Worm (Caenorhabditis elegans): ENCODE data around the gene Y54E2A.8.

Gene Y54E2A.8

ce11 chrII:14792470-14792869 is 14.3 kb downstream of the Y54E2A.8 start:
- no peak for TF ChIP-seq unc-62 (GFP tag; optimal IDR thresholded peaks at IDR 0.05)

ce11 chrII:14794935-14795454 is 16.9 kb downstream of the Y54E2A.8 start, which contains the start of gene eif-3.B:
Gene eif-3.B (plus strand): TSS chrII:14795404.
- no peak for TF ChIP-seq unc-62 (GFP tag; optimal IDR thresholded peaks at IDR 0.05)

- TF ChIP-seq unc-62 (GFP tag; optimal IDR thresholded peaks at IDR 0.05) = no peak
Measured at ce11 chrII:14798047-14798522, 19.9 kb downstream of the Y54E2A.8 start, which contains the start of gene tbc-20. Gene tbc-20 (plus strand): TSS chrII:14798472.

ce11 chrII:14799367-14799766 is 21.2 kb downstream of the Y54E2A.8 start:
- no peak for TF ChIP-seq unc-62 (GFP tag; optimal IDR thresholded peaks at IDR 0.05)

- no peak for TF ChIP-seq unc-62 (GFP tag; optimal IDR thresholded peaks at IDR 0.05)
Measured at ce11 chrII:14801086-14801531, 23.0 kb downstream of the Y54E2A.8 start.

ce11 chrII:14804259-14804899 is 26.2 kb downstream of the Y54E2A.8 start, which contains the start of gene W01D2.3:
Gene W01D2.3 (minus strand): TSS chrII:14804309.
- TF ChIP-seq unc-62 (GFP tag; optimal IDR thresholded peaks at IDR 0.05) = no peak

ce11 chrII:14805686-14806085 is 27.5 kb downstream of the Y54E2A.8 start, which contains the start of gene srt-11:
Gene srt-11 (plus strand): TSS chrII:14805986.
- no peak for TF ChIP-seq unc-62 (GFP tag; optimal IDR thresholded peaks at IDR 0.05)

ce11 chrII:14808686-14809085 is 30.5 kb downstream of the Y54E2A.8 start, which contains the start of gene W01D2.6:
Gene W01D2.6 (plus strand): TSS chrII:14808986.
- TF ChIP-seq unc-62 (GFP tag; optimal IDR thresholded peaks at IDR 0.05) = no peak

- no peak for TF ChIP-seq unc-62 (GFP tag; optimal IDR thresholded peaks at IDR 0.05)
Measured at ce11 chrII:14810609-14811008, 32.5 kb downstream of the Y54E2A.8 start.

ce11 chrII:14811472-14811871 is 33.3 kb downstream of the Y54E2A.8 start:
- no peak for TF ChIP-seq unc-62 (GFP tag; optimal IDR thresholded peaks at IDR 0.05)

- TF ChIP-seq unc-62 (GFP tag; optimal IDR thresholded peaks at IDR 0.05) = no peak
Measured at ce11 chrII:14812231-14812630, 34.1 kb downstream of the Y54E2A.8 start, which contains the start of gene osta-3. Gene osta-3 (plus strand): TSS chrII:14812531.

- no peak for TF ChIP-seq unc-62 (GFP tag; optimal IDR thresholded peaks at IDR 0.05)
Measured at ce11 chrII:14812661-14813060, 34.5 kb downstream of the Y54E2A.8 start.

ce11 chrII:14813106-14813505 is 35.0 kb downstream of the Y54E2A.8 start:
- TF ChIP-seq unc-62 (GFP tag; optimal IDR thresholded peaks at IDR 0.05) = no peak

ce11 chrII:14814894-14815568 is 36.9 kb downstream of the Y54E2A.8 start, which contains the start of gene W01D2.1:
Gene W01D2.1 (plus strand): TSS chrII:14815518.
- TF ChIP-seq unc-62 (GFP tag; optimal IDR thresholded peaks at IDR 0.05) = no peak

- TF ChIP-seq unc-62 (GFP tag; optimal IDR thresholded peaks at IDR 0.05) = no peak
Measured at ce11 chrII:14816086-14816485, 37.9 kb downstream of the Y54E2A.8 start.

- TF ChIP-seq unc-62 (GFP tag; optimal IDR thresholded peaks at IDR 0.05) = no peak
Measured at ce11 chrII:14818376-14818775, 40.2 kb downstream of the Y54E2A.8 start, which contains the start of gene nhr-61. Gene nhr-61 (minus strand): TSS chrII:14818543.
